Fruit fly (Drosophila melanogaster) S2 (cell line): Measurements from ENCODE around the gene CG13311.

Experiments
- CG8478 ChIP-seq: fragments of >200 bp; optimal IDR thresholded peaks from 2 replicates; lab custom pipeline; 2018
- CTCF ChIP-seq, 2 experiments: fragments of >200 bp; optimal IDR thresholded peaks; 2 replicates each; lab custom pipeline; 2018

- no peak for TF ChIP-seq CTCF (optimal IDR thresholded peaks at IDR 0.05; lab: Kevin White, UChicago)
- no peak for TF ChIP-seq CG8478 (lab: Kevin White, UChicago)
These were observed 5.2 kb upstream of the CG13311 start, which contains the start of the genes CG13312 and CG32024 for dm6 chr3L:8807113-8807651.
